Fruit fly (Drosophila melanogaster) whole organism, embryonic: ENCODE data around the gene Elp5.

Experiments used
- B-H2 ChIP-seq: fragments of 200-800 bp; sonication (Bioruptor generic); optimal IDR thresholded peaks from 2 replicates; lab custom pipeline; 2018; ENCODE audit warnings: missing biosample characterization, mild to moderate bottlenecking, missing genetic modification characterization
- Bgb ChIP-seq: fragments of 200-800 bp; sonication (Bioruptor generic); IDR thresholded peaks from 2 replicates; pipeline ENCODE4 v1.3.6; 2022; ENCODE audit warnings: missing biosample characterization, missing genetic modification characterization; ENCODE audit not compliant: partially characterized antibody
- CG10654 ChIP-seq: fragments of 200-800 bp; sonication (Bioruptor generic); optimal IDR thresholded peaks from 2 replicates; lab custom pipeline; 2016; ENCODE audit warnings: missing biosample characterization, missing genetic modification characterization
- CG10959 ChIP-seq: fragments of 200-800 bp; sonication (Bioruptor generic); IDR thresholded peaks from 2 replicates; pipeline ENCODE4 v1.3.6; 2022; ENCODE audit warnings: missing biosample characterization, missing genetic modification characterization
- CG12071 ChIP-seq: fragments of 200-800 bp; sonication (Bioruptor generic); optimal IDR thresholded peaks from 3 replicates; lab custom pipeline; 2018; ENCODE audit warnings: missing biosample characterization, mild to moderate bottlenecking, missing genetic modification characterization
- CG12659 ChIP-seq: fragments of 200-800 bp; sonication (Bioruptor generic); optimal IDR thresholded peaks from 3 replicates; lab custom pipeline; 2017; ENCODE audit warnings: mild to moderate bottlenecking, missing biosample characterization, missing genetic modification reagents, missing genetic modification characterization
- CG12744 ChIP-seq: fragments of 200-800 bp; sonication (Bioruptor generic); optimal IDR thresholded peaks from 2 replicates; lab custom pipeline; 2016; ENCODE audit warnings: missing biosample characterization, missing genetic modification characterization
- CG13424 ChIP-seq: fragments of 200-800 bp; sonication (Bioruptor generic); optimal IDR thresholded peaks from 2 replicates; lab custom pipeline; 2019; ENCODE audit warnings: missing biosample characterization, mild to moderate bottlenecking, missing genetic modification characterization, moderate library complexity
- CG18476 ChIP-seq: fragments of 200-800 bp; sonication (Bioruptor generic); optimal IDR thresholded peaks from 2 replicates; lab custom pipeline; 2016; ENCODE audit warnings: missing biosample characterization, mild to moderate bottlenecking, missing genetic modification characterization
- CG2678 ChIP-seq: fragments of 200-800 bp; sonication (Bioruptor generic); optimal IDR thresholded peaks from 3 replicates; lab custom pipeline; 2019; ENCODE audit warnings: missing biosample characterization, mild to moderate bottlenecking, missing genetic modification characterization, moderate library complexity
- CG2712 ChIP-seq: fragments of 200-800 bp; optimal IDR thresholded peaks from 3 replicates; lab custom pipeline; 2019; ENCODE audit warnings: missing biosample characterization, mild to moderate bottlenecking, missing genetic modification characterization, moderate library complexity
- CG4707 ChIP-seq: fragments of 200-800 bp; sonication (Bioruptor generic); optimal IDR thresholded peaks from 2 replicates; lab custom pipeline; 2018; ENCODE audit warnings: missing biosample characterization, mild to moderate bottlenecking, missing genetic modification characterization, moderate library complexity
- CG5245 ChIP-seq: fragments of 200-800 bp; sonication (Bioruptor generic); optimal IDR thresholded peaks from 3 replicates; lab custom pipeline; 2016; ENCODE audit warnings: missing biosample characterization, missing genetic modification characterization
- CG6689 ChIP-seq: fragments of 200-800 bp; sonication (Bioruptor generic); IDR thresholded peaks from 2 replicates; pipeline ENCODE4 v1.3.6; 2022; ENCODE audit warnings: missing biosample characterization, missing genetic modification characterization
- CG8478 ChIP-seq: fragments of >200 bp; optimal IDR thresholded peaks from 2 replicates; lab custom pipeline; 2018
- CG9437 ChIP-seq: fragments of 200-800 bp; sonication (Bioruptor generic); optimal IDR thresholded peaks from 2 replicates; lab custom pipeline; 2018; ENCODE audit warnings: missing biosample characterization, mild to moderate bottlenecking, missing genetic modification characterization
- Camta ChIP-seq: fragments of 200-800 bp; sonication (Bioruptor generic); optimal IDR thresholded peaks from 2 replicates; lab custom pipeline; 2016; ENCODE audit warnings: missing biosample characterization, missing genetic modification characterization
- E2f2 ChIP-seq: fragments of 200-800 bp; sonication (Bioruptor generic); IDR thresholded peaks from 2 replicates; pipeline ENCODE4 v1.3.6; 2022; ENCODE audit warnings: missing biosample characterization, missing genetic modification characterization
- Hr78 ChIP-seq, 2 experiments: fragments of 200-800 bp in 1 of 2; fragments of >200 bp in 1 of 2; sonication (Bioruptor generic) in 1 of 2; optimal IDR thresholded peaks; 2 replicates each; lab custom pipeline; 2017 to 2019; ENCODE audit warnings: missing biosample characterization in 2 of 2, missing genetic modification characterization in 2 of 2, mild to moderate bottlenecking in 1 of 2, moderate library complexity in 1 of 2
- Meics ChIP-seq: fragments of 200-800 bp; sonication (Bioruptor generic); optimal IDR thresholded peaks from 2 replicates; lab custom pipeline; 2017; ENCODE audit warnings: missing biosample characterization, mild to moderate bottlenecking, missing genetic modification characterization
- Mes4 ChIP-seq: fragments of 200-800 bp; sonication (Bioruptor generic); optimal IDR thresholded peaks from 2 replicates; lab custom pipeline; 2016; ENCODE audit warnings: missing biosample characterization, missing genetic modification characterization
- NfI ChIP-seq: fragments of 200-800 bp; sonication (Bioruptor generic); optimal IDR thresholded peaks from 3 replicates; lab custom pipeline; 2018; ENCODE audit warnings: missing biosample characterization, mild to moderate bottlenecking, missing genetic modification characterization, moderate library complexity
- Optix ChIP-seq: fragments of 200-800 bp; sonication (Bioruptor generic); IDR thresholded peaks from 3 replicates; pipeline ENCODE4 v1.3.6; 2022; ENCODE audit warnings: missing biosample characterization, missing genetic modification characterization
- Ssrp ChIP-seq: fragments of 200-800 bp; sonication (Bioruptor generic); optimal IDR thresholded peaks from 2 replicates; lab custom pipeline; 2018; ENCODE audit warnings: missing biosample characterization, mild to moderate bottlenecking, missing genetic modification characterization, moderate library complexity
- Trl ChIP-seq, 3 experiments: fragments of >200 bp in 2 of 3; fragments of 200-800 bp in 1 of 3; sonication (Bioruptor generic) in 1 of 3; optimal IDR thresholded peaks; 2 replicates in 1 of 3; 3 replicates in 2 of 3; lab custom pipeline; 2016 to 2017; ENCODE audit warnings: missing biosample characterization in 1 of 3, missing genetic modification characterization in 1 of 3
- bowl ChIP-seq: fragments of 200-800 bp; sonication (Bioruptor generic); IDR thresholded peaks from 2 replicates; pipeline ENCODE4 v1.3.6; 2022; ENCODE audit warnings: missing biosample characterization, missing genetic modification characterization
- crc ChIP-seq: fragments of 200-800 bp; sonication (Bioruptor generic); optimal IDR thresholded peaks from 2 replicates; lab custom pipeline; 2016; ENCODE audit warnings: missing biosample characterization, missing genetic modification characterization
- dm ChIP-seq: fragments of 200-800 bp; sonication (Bioruptor generic); optimal IDR thresholded peaks from 3 replicates; lab custom pipeline; 2016; ENCODE audit warnings: missing biosample characterization, missing genetic modification characterization
- dmrt11E ChIP-seq: fragments of 200-800 bp; sonication (Bioruptor generic); optimal IDR thresholded peaks from 3 replicates; lab custom pipeline; 2018; ENCODE audit warnings: missing biosample characterization, mild to moderate bottlenecking, missing genetic modification characterization, moderate library complexity
- dpn ChIP-seq, 2 experiments: fragments of 200-800 bp; sonication (Bioruptor generic); optimal IDR thresholded peaks; 3 replicates each; lab custom pipeline; 2016; ENCODE audit warnings: missing biosample characterization in 2 of 2, missing genetic modification characterization in 2 of 2
- gsb ChIP-seq: fragments of 200-800 bp; sonication (Bioruptor generic); IDR thresholded peaks from 2 replicates; pipeline ENCODE4 v1.3.6; 2022; ENCODE audit warnings: missing biosample characterization, missing genetic modification characterization
- jigr1 ChIP-seq: fragments of 200-800 bp; sonication (Bioruptor generic); IDR thresholded peaks from 3 replicates; pipeline ENCODE4 v1.3.6; 2022; ENCODE audit warnings: missing biosample characterization, missing genetic modification characterization
- org-1 ChIP-seq: fragments of 200-800 bp; sonication (Bioruptor generic); optimal IDR thresholded peaks from 2 replicates; lab custom pipeline; 2017; ENCODE audit warnings: missing biosample characterization, missing genetic modification characterization
- peb ChIP-seq: fragments of 200-800 bp; sonication (Bioruptor generic); IDR thresholded peaks from 2 replicates; pipeline ENCODE4 v1.3.6; 2022; ENCODE audit warnings: missing biosample characterization, missing genetic modification characterization
- sens ChIP-seq: fragments of 200-800 bp; sonication (Bioruptor generic); peaks from one replicate; lab custom pipeline; 2016; ENCODE audit warnings: missing biosample characterization, missing genetic modification characterization
- sens-2 ChIP-seq: fragments of 200-800 bp; sonication (Bioruptor generic); IDR thresholded peaks from 2 replicates; pipeline ENCODE4 v1.3.6; 2022; ENCODE audit warnings: missing biosample characterization, missing genetic modification characterization
- shn ChIP-seq: fragments of 200-800 bp; sonication (Bioruptor generic); optimal IDR thresholded peaks from 3 replicates; lab custom pipeline; 2016; ENCODE audit warnings: missing biosample characterization, missing genetic modification characterization
- sr ChIP-seq: fragments of 200-800 bp; sonication (Bioruptor generic); IDR thresholded peaks from 3 replicates; pipeline ENCODE4 v1.3.6; 2022; ENCODE audit warnings: missing biosample characterization, missing genetic modification characterization
- tna ChIP-seq: fragments of 200-800 bp; sonication (Bioruptor generic); IDR thresholded peaks from 2 replicates; pipeline ENCODE4 v1.3.6; 2022; ENCODE audit warnings: missing biosample characterization, missing genetic modification characterization; ENCODE audit not compliant: partially characterized antibody
- z ChIP-seq: fragments of 200-800 bp; sonication (Bioruptor generic); IDR thresholded peaks from 3 replicates; pipeline ENCODE4 v1.3.6; 2022; ENCODE audit warnings: missing biosample characterization, missing genetic modification characterization

The Elp5 gene

dm6 chr3L:2243846-2244528, 13.3 kb upstream of the Elp5 start, which contains the start of gene CG32301 (continued):
- TF ChIP-seq sr (GFP tag; lab: Robert Waterston, UW): no peak
- no peak for TF ChIP-seq Trl (optimal IDR thresholded peaks at IDR 0.05; lab: Kevin White, UChicago)
- no peak for TF ChIP-seq Trl (GFP tag; optimal IDR thresholded peaks at IDR 0.05; lab: Kevin White, UChicago)
- no peak for TF ChIP-seq NfI (GFP tag; lab: Kevin White, UChicago)
- no peak for TF ChIP-seq Camta
- TF ChIP-seq CG4707: no peak
- no peak for TF ChIP-seq CG8478
- TF ChIP-seq CG6689 (GFP tag; lab: Robert Waterston, UW): no peak
- no peak for TF ChIP-seq gsb (GFP tag; lab: Robert Waterston, UW)
- TF ChIP-seq z (GFP tag; lab: Robert Waterston, UW): no peak
- TF ChIP-seq CG2678 (tag; lab: Kevin White, UChicago): no peak
- no peak for TF ChIP-seq CG10959
- peak; percentile 63 for TF ChIP-seq E2f2
- TF ChIP-seq Ssrp (tag; lab: Kevin White, UChicago): no peak
- TF ChIP-seq Optix (GFP tag; lab: Robert Waterston, UW): no peak
- no peak for TF ChIP-seq crc (GFP tag; lab: Kevin White, UChicago)
- TF ChIP-seq CG5245: no peak
- no peak for TF ChIP-seq CG2712 (tag; lab: Kevin White, UChicago)
- TF ChIP-seq CG12744 (GFP tag; lab: Kevin White, UChicago): no peak
- TF ChIP-seq tna: no peak
- TF ChIP-seq org-1 (GFP tag; lab: Kevin White, UChicago): no peak
- TF ChIP-seq dm (GFP tag; lab: Kevin White, UChicago): no peak
- no peak for TF ChIP-seq dmrt11E
- TF ChIP-seq CG12659 (GFP tag; lab: Kevin White, UChicago): no peak
- no peak for TF ChIP-seq CG10654 (GFP tag; lab: Kevin White, UChicago)
- TF ChIP-seq CG13424 (tag; lab: Kevin White, UChicago): no peak
- no peak for TF ChIP-seq dpn (GFP tag; optimal IDR thresholded peaks at IDR 0.05; lab: Kevin White, UChicago)
- TF ChIP-seq CG18476 (GFP tag; lab: Kevin White, UChicago): no peak
- TF ChIP-seq bowl: no peak
- no peak for TF ChIP-seq CG9437
- peak in 1 of 2 experiments; percentile 41 for TF ChIP-seq Hr78 (GFP tag; optimal IDR thresholded peaks at IDR 0.05; lab: Kevin White, UChicago)
- no peak for TF ChIP-seq jigr1 (GFP tag; lab: Robert Waterston, UW)
- no peak for TF ChIP-seq Meics (GFP tag; lab: Kevin White, UChicago)
- no peak for TF ChIP-seq shn
- TF ChIP-seq B-H2 (GFP tag; lab: Kevin White, UChicago): no peak
- TF ChIP-seq peb (GFP tag; lab: Robert Waterston, UW): no peak
- peak; percentile 75 for TF ChIP-seq sens
- no peak for TF ChIP-seq Mes4 (GFP tag; lab: Kevin White, UChicago)
- TF ChIP-seq Bgb (GFP tag; lab: Robert Waterston, UW): peak; percentile 42; the same call in 1 of the 2 replicates
- TF ChIP-seq CG12071: no peak
- TF ChIP-seq sens-2 (GFP tag; lab: Robert Waterston, UW): no peak

- no peak for TF ChIP-seq Ssrp (tag; lab: Kevin White, UChicago)
Measured at dm6 chr3L:2248335-2248734, 8.9 kb upstream of the Elp5 start, which contains the start of gene CG32305. Gene CG32305 (plus strand): TSS chr3L:2248635.
